Fruit fly (Drosophila melanogaster) whole organism, embryonic: ENCODE measurements around the gene Gr28a.
A peak's percentile ranks its signal among the peaks of the same experiment; 100 is the strongest.

ENCODE experiments used
- Ada2b ChIP-seq: fragments of 200-800 bp; sonication (Bioruptor generic); IDR thresholded peaks from 2 replicates; pipeline ENCODE4 v1.3.6; 2022; ENCODE audit warnings: missing biosample characterization, missing genetic modification characterization
- Asciz ChIP-seq: fragments of 200-800 bp; sonication (Bioruptor generic); optimal IDR thresholded peaks from 2 replicates; lab custom pipeline; 2017; ENCODE audit warnings: missing biosample characterization, mild to moderate bottlenecking, missing genetic modification characterization, missing genetic modification reagents
- CG10543 ChIP-seq: fragments of 200-800 bp; sonication (Bioruptor generic); optimal IDR thresholded peaks from 3 replicates; lab custom pipeline; 2017; ENCODE audit warnings: missing biosample characterization, mild to moderate bottlenecking, missing genetic modification characterization, moderate library complexity
- CG13624 ChIP-seq: fragments of 200-800 bp; sonication (Bioruptor generic); optimal IDR thresholded peaks from 2 replicates; lab custom pipeline; 2016; ENCODE audit warnings: missing biosample characterization, missing genetic modification characterization
- CG15601 ChIP-seq: fragments of 200-800 bp; sonication (Bioruptor generic); optimal IDR thresholded peaks from 3 replicates; lab custom pipeline; 2019; ENCODE audit warnings: missing biosample characterization, mild to moderate bottlenecking, missing genetic modification characterization, moderate library complexity
- CG16813 ChIP-seq: fragments of 200-800 bp; sonication (Bioruptor generic); IDR thresholded peaks from 3 replicates; pipeline ENCODE4 v1.3.6; 2022; ENCODE audit warnings: missing biosample characterization, missing genetic modification characterization; ENCODE audit not compliant: partially characterized antibody
- CG16815 ChIP-seq: fragments of 200-800 bp; sonication (Bioruptor generic); optimal IDR thresholded peaks from 3 replicates; lab custom pipeline; 2017; ENCODE audit warnings: missing biosample characterization, mild to moderate bottlenecking, missing genetic modification characterization
- CG18619 ChIP-seq: fragments of 200-800 bp; sonication (Bioruptor generic); optimal IDR thresholded peaks from 3 replicates; lab custom pipeline; 2017; ENCODE audit warnings: missing biosample characterization, mild to moderate bottlenecking, missing genetic modification characterization
- CG32772 ChIP-seq: fragments of 200-800 bp; sonication (Bioruptor generic); IDR thresholded peaks from 2 replicates; pipeline ENCODE4 v1.3.6; 2022; ENCODE audit warnings: missing biosample characterization, missing genetic modification characterization
- CG6689 ChIP-seq: fragments of 200-800 bp; sonication (Bioruptor generic); IDR thresholded peaks from 2 replicates; pipeline ENCODE4 v1.3.6; 2022; ENCODE audit warnings: missing biosample characterization, missing genetic modification characterization
- CG7839 ChIP-seq: fragments of 200-800 bp; sonication (Bioruptor generic); optimal IDR thresholded peaks from 3 replicates; lab custom pipeline; 2018; ENCODE audit warnings: missing biosample characterization, mild to moderate bottlenecking, missing genetic modification characterization, moderate library complexity
- CG9215 ChIP-seq: fragments of 200-800 bp; sonication (Bioruptor generic); IDR thresholded peaks from 2 replicates; pipeline ENCODE4 v1.3.6; 2022; ENCODE audit warnings: missing biosample characterization, missing genetic modification characterization
- Dbx ChIP-seq: fragments of 200-800 bp; sonication (Bioruptor generic); IDR thresholded peaks from 3 replicates; pipeline ENCODE4 v1.3.6; 2022; ENCODE audit warnings: missing biosample characterization, missing genetic modification characterization
- Elba2 ChIP-seq: fragments of 200-800 bp; sonication (Bioruptor generic); optimal IDR thresholded peaks from 3 replicates; lab custom pipeline; 2016; ENCODE audit warnings: missing biosample characterization, missing genetic modification characterization
- HLH3B ChIP-seq: fragments of 200-800 bp; sonication (Bioruptor generic); IDR thresholded peaks from 2 replicates; pipeline ENCODE4 v1.3.6; 2022; ENCODE audit warnings: missing biosample characterization, missing genetic modification characterization
- Hand ChIP-seq: fragments of 200-800 bp; sonication (Bioruptor generic); optimal IDR thresholded peaks from 2 replicates; lab custom pipeline; 2017; ENCODE audit warnings: mild to moderate bottlenecking, missing biosample characterization, missing genetic modification reagents, missing genetic modification characterization
- Hmr ChIP-seq: fragments of 200-800 bp; sonication (Bioruptor generic); optimal IDR thresholded peaks from 3 replicates; lab custom pipeline; 2017; ENCODE audit warnings: mild to moderate bottlenecking, missing biosample characterization, missing genetic modification reagents, missing genetic modification characterization
- Hr39 ChIP-seq: fragments of >200 bp; optimal IDR thresholded peaks from 2 replicates; lab custom pipeline; 2017
- Myb ChIP-seq: fragments of 200-800 bp; sonication (Bioruptor generic); optimal IDR thresholded peaks from 2 replicates; lab custom pipeline; 2016; ENCODE audit warnings: missing biosample characterization, missing genetic modification characterization
- Oaz ChIP-seq: fragments of 200-800 bp; sonication (Bioruptor generic); IDR thresholded peaks from 2 replicates; pipeline ENCODE4 v1.3.6; 2022; ENCODE audit warnings: missing biosample characterization, missing genetic modification characterization
- Oli ChIP-seq: fragments of 200-800 bp; sonication (Bioruptor generic); optimal IDR thresholded peaks from 2 replicates; lab custom pipeline; 2018; ENCODE audit warnings: missing biosample characterization, mild to moderate bottlenecking, missing genetic modification characterization, moderate library complexity
- Six4 ChIP-seq: fragments of 200-800 bp; sonication (Bioruptor generic); optimal IDR thresholded peaks from 2 replicates; lab custom pipeline; 2016; ENCODE audit warnings: missing biosample characterization, missing genetic modification characterization
- Vsx1 ChIP-seq: fragments of 200-800 bp; sonication (Bioruptor generic); optimal IDR thresholded peaks from 2 replicates; lab custom pipeline; 2017; ENCODE audit warnings: missing biosample characterization, mild to moderate bottlenecking, missing genetic modification characterization, missing genetic modification reagents
- al ChIP-seq: fragments of 200-800 bp; sonication (Bioruptor generic); IDR thresholded peaks from 2 replicates; pipeline ENCODE4 v1.3.6; 2022; ENCODE audit warnings: missing biosample characterization, missing genetic modification characterization
- chn ChIP-seq: fragments of 200-800 bp; sonication (Bioruptor generic); optimal IDR thresholded peaks from 2 replicates; lab custom pipeline; 2016; ENCODE audit warnings: missing biosample characterization, missing genetic modification characterization
- cwo ChIP-seq: fragments of 200-800 bp; sonication (Bioruptor generic); optimal IDR thresholded peaks from 3 replicates; lab custom pipeline; 2017; ENCODE audit warnings: missing biosample characterization, missing genetic modification characterization, mild to moderate bottlenecking, moderate library complexity, missing genetic modification reagents
- dysf ChIP-seq: fragments of 200-800 bp; sonication (Bioruptor generic); IDR thresholded peaks from 3 replicates; pipeline ENCODE4 v1.3.6; 2022; ENCODE audit warnings: missing biosample characterization, missing genetic modification characterization
- ems ChIP-seq: fragments of 200-800 bp; sonication (Bioruptor generic); optimal IDR thresholded peaks from 3 replicates; lab custom pipeline; 2016; ENCODE audit warnings: missing biosample characterization, missing genetic modification characterization
- fd96Cb ChIP-seq: fragments of 200-800 bp; sonication (Bioruptor generic); optimal IDR thresholded peaks from 2 replicates; lab custom pipeline; 2018; ENCODE audit warnings: missing biosample characterization, mild to moderate bottlenecking, missing genetic modification characterization, moderate library complexity
- fu2 ChIP-seq: fragments of 200-800 bp; sonication (Bioruptor generic); optimal IDR thresholded peaks from 2 replicates; lab custom pipeline; 2016; ENCODE audit warnings: missing biosample characterization, missing genetic modification characterization
- gro ChIP-seq: fragments of 200-800 bp; sonication (Bioruptor generic); optimal IDR thresholded peaks from 2 replicates; lab custom pipeline; 2016; ENCODE audit warnings: missing biosample characterization, missing genetic modification characterization
- kay ChIP-seq: fragments of 200-800 bp; sonication (Bioruptor generic); optimal IDR thresholded peaks from 2 replicates; lab custom pipeline; 2016; ENCODE audit warnings: missing biosample characterization, missing genetic modification characterization
- lab ChIP-seq: fragments of 200-800 bp; sonication (Bioruptor generic); optimal IDR thresholded peaks from 3 replicates; lab custom pipeline; 2017; ENCODE audit warnings: missing biosample characterization, missing genetic modification characterization, mild to moderate bottlenecking, moderate library complexity, missing genetic modification reagents
- lbe ChIP-seq: fragments of 200-800 bp; sonication (Bioruptor generic); optimal IDR thresholded peaks from 2 replicates; lab custom pipeline; 2016; ENCODE audit warnings: missing biosample characterization, mild to moderate bottlenecking, missing genetic modification characterization
- nom ChIP-seq: fragments of 200-800 bp; sonication (Bioruptor generic); optimal IDR thresholded peaks from 2 replicates; lab custom pipeline; 2017; ENCODE audit warnings: missing biosample characterization, missing genetic modification characterization, mild to moderate bottlenecking, moderate library complexity, missing genetic modification reagents
- p53 ChIP-seq: fragments of 200-800 bp; sonication (Bioruptor generic); optimal IDR thresholded peaks from 2 replicates; lab custom pipeline; 2016; ENCODE audit warnings: missing biosample characterization, missing genetic modification characterization
- pho ChIP-seq: fragments of 200-800 bp; sonication (Bioruptor generic); optimal IDR thresholded peaks from 2 replicates; lab custom pipeline; 2016; ENCODE audit warnings: missing biosample characterization, missing genetic modification characterization
- pnt ChIP-seq: fragments of 200-800 bp; sonication (Bioruptor generic); optimal IDR thresholded peaks from 3 replicates; lab custom pipeline; 2016; ENCODE audit warnings: missing biosample characterization, missing genetic modification characterization
- rib ChIP-seq: fragments of 200-800 bp; sonication (Bioruptor generic); IDR thresholded peaks from 2 replicates; pipeline ENCODE4 v1.3.6; 2022; ENCODE audit warnings: missing biosample characterization, missing genetic modification characterization
- run ChIP-seq: fragments of 200-800 bp; sonication (Bioruptor generic); optimal IDR thresholded peaks from 3 replicates; lab custom pipeline; 2018; ENCODE audit warnings: missing biosample characterization, mild to moderate bottlenecking, missing genetic modification characterization
- sens ChIP-seq: fragments of 200-800 bp; sonication (Bioruptor generic); peaks from one replicate; lab custom pipeline; 2016; ENCODE audit warnings: missing biosample characterization, missing genetic modification characterization
- sisA ChIP-seq: fragments of 200-800 bp; sonication (Bioruptor generic); IDR thresholded peaks from 2 replicates; pipeline ENCODE4 v1.3.6; 2022; ENCODE audit warnings: missing biosample characterization, missing genetic modification characterization
- so ChIP-seq: fragments of 200-800 bp; sonication (Bioruptor generic); IDR thresholded peaks from 3 replicates; pipeline ENCODE4 v1.3.6; 2022; ENCODE audit warnings: missing biosample characterization, missing genetic modification characterization
- sug ChIP-seq: fragments of 200-800 bp; optimal IDR thresholded peaks from 2 replicates; lab custom pipeline; 2019; ENCODE audit warnings: missing biosample characterization, mild to moderate bottlenecking, missing genetic modification characterization, moderate library complexity

The Gr28a gene

DNA sequence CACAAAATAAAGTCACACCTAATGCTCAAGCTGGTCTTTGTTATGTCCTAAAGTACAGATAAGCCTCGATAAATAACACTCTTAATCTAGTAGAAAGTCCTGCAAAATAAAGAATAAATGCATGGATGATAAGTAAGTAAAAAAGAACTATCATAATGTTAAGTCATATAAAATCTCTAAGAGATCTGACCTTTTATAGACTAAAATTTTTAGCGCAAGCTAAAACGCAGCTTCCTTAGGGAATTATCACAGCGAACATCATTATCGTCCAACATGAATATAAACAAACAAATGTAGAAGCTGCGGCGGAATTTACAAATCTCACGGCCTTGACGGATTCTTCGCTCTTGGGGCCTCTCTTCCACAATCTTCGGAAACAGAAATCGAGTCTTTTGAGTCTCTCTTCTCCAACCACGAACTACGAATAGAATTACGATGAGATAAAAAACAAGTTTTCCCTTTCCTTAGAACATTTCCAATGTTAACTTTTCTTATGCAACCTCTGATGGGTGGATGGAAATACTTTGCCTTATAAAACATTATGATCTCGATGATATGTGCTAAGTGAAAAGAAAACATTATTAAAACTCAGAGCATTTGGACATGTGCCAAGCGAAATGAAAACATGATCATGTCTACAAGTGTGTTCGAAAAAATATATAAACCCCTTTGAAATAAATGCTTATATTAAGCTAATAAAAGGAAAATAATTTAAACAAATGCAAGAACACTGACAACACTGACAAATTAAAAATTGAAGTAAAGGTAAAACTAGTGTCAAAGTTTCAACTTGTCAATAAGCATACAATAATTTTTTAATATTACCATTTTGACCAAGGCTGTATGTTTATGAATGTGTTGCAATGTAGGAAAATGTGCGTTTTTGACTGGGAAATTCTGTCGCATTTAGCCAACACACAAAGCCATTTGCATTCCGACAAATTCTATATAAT, 40.6 kb upstream of the Gr28a start (continued):
- TF ChIP-seq pnt (GFP tag; lab: Kevin White, UChicago), result no peak
- TF ChIP-seq Six4 (GFP tag; lab: Kevin White, UChicago), result no peak
- peak; percentile 19 for TF ChIP-seq Oli (tag; lab: Kevin White, UChicago)
- peak; percentile 89 for TF ChIP-seq Dbx (GFP tag; lab: Robert Waterston, UW)
- no peak for TF ChIP-seq Oaz (GFP tag; lab: Robert Waterston, UW)
- TF ChIP-seq lbe (GFP tag; lab: Kevin White, UChicago), result no peak
- no peak for TF ChIP-seq Hr39 (lab: Kevin White, UChicago)
- TF ChIP-seq sisA (GFP tag; lab: Robert Waterston, UW), result no peak
- peak; percentile 39 for TF ChIP-seq sug (tag; lab: Kevin White, UChicago)
- no peak for TF ChIP-seq CG15601 (tag; lab: Kevin White, UChicago)
- TF ChIP-seq Vsx1 (GFP tag; lab: Kevin White, UChicago), result no peak
- TF ChIP-seq p53, result no peak
- no peak for TF ChIP-seq kay (GFP tag; lab: Kevin White, UChicago)
- TF ChIP-seq CG16815 (GFP tag; lab: Kevin White, UChicago), result peak; percentile 28
- TF ChIP-seq HLH3B (GFP tag; lab: Robert Waterston, UW), result no peak
- TF ChIP-seq dysf (GFP tag; lab: Robert Waterston, UW), result peak; percentile 79
- no peak for TF ChIP-seq CG16813 (GFP tag; lab: Robert Waterston, UW)
- no peak for TF ChIP-seq CG6689 (GFP tag; lab: Robert Waterston, UW)
- peak; percentile 68 for TF ChIP-seq Asciz (GFP tag; lab: Kevin White, UChicago)
- peak; percentile 4 for TF ChIP-seq cwo
- peak; percentile 26 for TF ChIP-seq Myb
- peak; percentile 10 for TF ChIP-seq CG18619
- no peak for TF ChIP-seq CG32772 (GFP tag; lab: Robert Waterston, UW)
- peak; percentile 33 for TF ChIP-seq Hand
- TF ChIP-seq CG13624, result peak; percentile 56
- TF ChIP-seq Elba2 (GFP tag; lab: Kevin White, UChicago), result no peak
- peak; percentile 6 for TF ChIP-seq run
- TF ChIP-seq fd96Cb, result peak; percentile 1
- peak; percentile 84 for TF ChIP-seq sens (GFP tag; lab: Kevin White, UChicago)
- 0 out of 2 replicates have a peak, but pooled peaks have one; percentile 55 for TF ChIP-seq rib (GFP tag; lab: Robert Waterston, UW)
- peak; percentile 72 for TF ChIP-seq al (GFP tag; lab: Robert Waterston, UW)
- peak; percentile 50 for TF ChIP-seq Ada2b
- peak; percentile 65 for TF ChIP-seq pho (GFP tag; lab: Kevin White, UChicago)
- no peak for TF ChIP-seq nom
- TF ChIP-seq CG7839 (tag; lab: Kevin White, UChicago), result peak; percentile 50
- TF ChIP-seq chn, result peak; percentile 10
- TF ChIP-seq gro, result peak; percentile 57
- no peak for TF ChIP-seq CG9215 (GFP tag; lab: Robert Waterston, UW)
- no peak for TF ChIP-seq ems
- peak; percentile 56 for TF ChIP-seq lab (GFP tag; lab: Kevin White, UChicago)
- peak; percentile 8 for TF ChIP-seq fu2
- peak; percentile 16 for TF ChIP-seq CG10543 (GFP tag; lab: Kevin White, UChicago)
- peak; percentile 80 for TF ChIP-seq Hmr (GFP tag; lab: Kevin White, UChicago)
- TF ChIP-seq so (GFP tag; lab: Robert Waterston, UW), result peak; percentile 20; the same call in 1 of the 3 replicates
